Worm (Caenorhabditis elegans): ENCODE measurements around the gene hel-1.
A peak's percentile ranks its signal among the peaks of the same experiment; 100 is the strongest.

Gene hel-1

DNA sequence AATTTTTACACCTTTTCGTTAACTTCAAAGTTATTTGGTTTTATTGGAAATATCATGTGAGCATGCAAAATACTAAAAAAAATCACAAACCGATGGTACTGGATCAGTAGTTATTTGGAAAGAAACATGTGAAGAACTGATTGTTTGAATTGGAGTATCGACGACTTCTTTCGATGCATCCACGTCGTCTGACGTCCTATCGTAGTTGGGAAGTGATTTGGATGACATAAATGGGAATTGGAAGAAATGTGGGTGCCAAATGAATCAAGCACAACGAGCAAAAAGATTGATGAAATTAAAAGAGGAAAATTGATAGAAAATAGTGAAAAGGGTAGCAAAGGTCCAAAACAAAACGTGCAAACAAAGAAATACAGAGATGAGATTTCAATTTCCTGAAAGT is 7.4 kb downstream of the hel-1 start, which contains the start of gene shw-1:
Gene shw-1 (minus strand): TSS at position 228 of the 400 bp plus-strand sequence.
- no peak for TF ChIP-seq skn-1 (tag; optimal IDR thresholded peaks at IDR 0.05)
- TF ChIP-seq elt-1 (tag; optimal IDR thresholded peaks at IDR 0.05): no peak
- TF ChIP-seq snpc-4 (tag; optimal IDR thresholded peaks at IDR 0.05): no peak
- TF ChIP-seq unc-62 (GFP tag; optimal IDR thresholded peaks at IDR 0.05): no peak
- no peak for TF ChIP-seq lin-39 (tag; optimal IDR thresholded peaks at IDR 0.05)
- TF ChIP-seq blmp-1 (tag; optimal IDR thresholded peaks at IDR 0.05; ENCODE audit: insufficient read depth): no peak
- TF ChIP-seq sma-3 (GFP tag; optimal IDR thresholded peaks at IDR 0.05): no peak
- no peak for TF ChIP-seq nhr-11 (tag; optimal IDR thresholded peaks at IDR 0.05)
- no peak for TF ChIP-seq sem-4 (tag; optimal IDR thresholded peaks at IDR 0.05)
- no peak for TF ChIP-seq nhr-77 (tag; optimal IDR thresholded peaks at IDR 0.05)
- TF ChIP-seq unc-39 (tag; optimal IDR thresholded peaks at IDR 0.05): no peak
- no peak for TF ChIP-seq Y55F3AM.14 (GFP tag; optimal IDR thresholded peaks at IDR 0.05)
- TF ChIP-seq R02D3.7 (tag; optimal IDR thresholded peaks at IDR 0.05): no peak
- no peak for TF ChIP-seq ztf-1 (GFP tag; conservative IDR thresholded peaks at IDR 0.05)
- no peak for TF ChIP-seq nhr-25 (tag; optimal IDR thresholded peaks at IDR 0.05)
- no peak for TF ChIP-seq nhr-23 (tag; optimal IDR thresholded peaks at IDR 0.05)

DNA sequence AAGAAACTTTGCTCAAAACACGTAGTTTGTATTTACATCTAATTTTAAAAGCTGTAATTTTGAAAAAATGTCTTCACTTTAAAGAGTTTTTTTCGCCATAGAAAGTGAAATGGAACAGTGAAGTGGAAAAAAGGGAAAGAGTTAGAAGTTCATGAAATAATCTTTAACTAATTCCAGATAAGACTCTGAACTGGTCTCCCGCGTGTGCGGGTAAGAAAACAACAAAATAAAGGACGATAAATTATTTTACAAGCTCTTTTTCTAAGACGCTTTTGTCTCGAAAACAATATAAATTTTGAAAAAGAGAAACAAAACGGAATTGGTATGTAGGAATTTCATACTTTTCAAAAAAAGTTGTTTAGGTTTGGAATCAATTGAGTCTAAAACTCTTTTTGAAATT is 12.0 kb downstream of the hel-1 start:
- no peak for TF ChIP-seq elt-3 (tag; optimal IDR thresholded peaks at IDR 0.05)
- peak; percentile 39 for TF ChIP-seq mab-5 (tag; optimal IDR thresholded peaks at IDR 0.05)
- no peak for TF ChIP-seq ama-1 (optimal IDR thresholded peaks at IDR 0.05)
- TF ChIP-seq fos-1 (tag; optimal IDR thresholded peaks at IDR 0.05): no peak
- TF ChIP-seq ZK546.5 (tag; optimal IDR thresholded peaks at IDR 0.05): no peak
- no peak for TF ChIP-seq dmd-4 (tag; optimal IDR thresholded peaks at IDR 0.05)
- no peak for TF ChIP-seq lin-11 (tag; optimal IDR thresholded peaks at IDR 0.05)
- TF ChIP-seq peb-1 (tag; optimal IDR thresholded peaks at IDR 0.05): no peak
- peak; percentile 60 for TF ChIP-seq unc-55 (GFP tag; optimal IDR thresholded peaks at IDR 0.05)

DNA sequence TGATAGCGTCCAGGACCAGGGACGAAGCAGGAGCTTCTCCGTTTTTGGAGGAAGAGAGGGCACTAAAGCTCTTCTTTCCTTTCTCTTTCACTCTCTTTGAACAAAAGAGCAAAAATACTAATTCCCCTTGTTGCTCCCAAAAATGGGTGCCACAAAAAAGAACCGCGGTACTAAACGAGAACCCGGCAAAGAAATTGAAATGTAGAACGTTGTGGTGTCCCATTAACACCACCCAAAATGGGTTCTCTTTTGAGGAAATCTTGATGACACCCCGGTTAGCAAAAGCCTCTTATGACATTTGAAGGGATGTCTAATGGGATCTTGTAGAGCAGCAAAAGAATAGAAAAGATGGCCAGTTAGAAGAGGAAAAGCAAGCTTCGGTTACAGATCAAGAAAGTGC is 13.9 kb downstream of the hel-1 start:
- TF ChIP-seq unc-55 (GFP tag; optimal IDR thresholded peaks at IDR 0.05): no peak
- no peak for TF ChIP-seq blmp-1 (tag; optimal IDR thresholded peaks at IDR 0.05; ENCODE audit: insufficient read depth)
- no peak for TF ChIP-seq C34F6.9 (tag; optimal IDR thresholded peaks at IDR 0.05)
- TF ChIP-seq sem-4 (tag; optimal IDR thresholded peaks at IDR 0.05): no peak
- no peak for TF ChIP-seq nhr-6 (tag; optimal IDR thresholded peaks at IDR 0.05)
- TF ChIP-seq lin-13 (GFP tag; optimal IDR thresholded peaks at IDR 0.05): no peak
- TF ChIP-seq F13H6.1 (tag; optimal IDR thresholded peaks at IDR 0.05): no peak
- no peak for TF ChIP-seq nhr-237 (tag; optimal IDR thresholded peaks at IDR 0.05)
- no peak for TF ChIP-seq alr-1 (tag; optimal IDR thresholded peaks at IDR 0.05)
- no peak for TF ChIP-seq nhr-12 (tag; optimal IDR thresholded peaks at IDR 0.05)
- no peak for TF ChIP-seq nhr-129 (tag; optimal IDR thresholded peaks at IDR 0.05)
- no peak for TF ChIP-seq nhr-21 (tag; optimal IDR thresholded peaks at IDR 0.05)

DNA sequence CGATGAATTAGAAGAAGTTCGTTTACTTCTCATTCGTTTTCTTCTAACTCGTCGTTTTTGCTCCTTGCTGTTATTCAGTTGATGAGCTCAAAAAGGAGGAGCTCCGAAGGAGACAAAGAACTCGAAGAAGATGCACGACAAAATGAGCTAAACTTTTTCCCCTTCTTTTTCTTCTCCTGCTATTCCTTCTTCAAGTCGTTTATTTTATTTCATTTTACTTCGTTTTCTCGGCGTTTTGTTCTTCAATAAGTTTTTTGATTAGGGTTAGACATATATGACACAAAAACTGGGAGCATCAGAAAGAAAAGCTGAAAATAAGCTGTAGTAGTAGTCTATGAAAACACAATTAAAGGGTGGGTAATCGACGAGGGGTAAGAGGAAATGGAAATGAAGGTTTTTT is 16.7 kb downstream of the hel-1 start:
- TF ChIP-seq unc-55 (GFP tag; optimal IDR thresholded peaks at IDR 0.05) (no peak), nhr-77 (tag; optimal IDR thresholded peaks at IDR 0.05) (no peak), ztf-1 (GFP tag; conservative IDR thresholded peaks at IDR 0.05) (no peak), unc-62 (GFP tag; optimal IDR thresholded peaks at IDR 0.05) (no peak), egl-27 (tag; optimal IDR thresholded peaks at IDR 0.05) (no peak), peb-1 (tag; optimal IDR thresholded peaks at IDR 0.05) (no peak), nhr-6 (tag; optimal IDR thresholded peaks at IDR 0.05) (no peak), sma-9 (GFP tag; optimal IDR thresholded peaks at IDR 0.05) (no peak), sma-9 (tag; optimal IDR thresholded peaks at IDR 0.05) (no peak), nhr-10 (tag; optimal IDR thresholded peaks at IDR 0.05) (no peak), zag-1 (tag; optimal IDR thresholded peaks at IDR 0.05) (no peak)

DNA sequence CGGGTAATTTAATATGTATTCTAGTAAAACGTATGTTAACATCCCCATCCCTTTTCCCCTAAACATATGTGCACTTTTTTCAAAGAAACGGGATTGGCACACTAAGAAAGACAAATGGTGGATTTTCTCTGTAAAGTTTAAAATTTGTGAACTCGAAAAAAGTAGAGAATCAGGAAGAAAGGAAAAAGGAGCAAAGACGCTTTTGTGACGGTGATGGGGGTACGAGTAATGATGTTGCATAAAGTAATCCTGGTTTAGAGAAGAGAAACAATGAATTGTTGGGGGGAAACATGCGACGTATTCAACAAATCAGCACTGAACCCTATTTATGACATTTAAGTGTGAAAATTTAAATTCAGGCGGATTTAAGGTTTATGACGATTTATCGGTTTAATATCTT is 17.2 kb downstream of the hel-1 start:
- no peak for TF ChIP-seq unc-39 (tag; optimal IDR thresholded peaks at IDR 0.05)
- TF ChIP-seq mab-5 (tag; optimal IDR thresholded peaks at IDR 0.05): peak; percentile 29
- TF ChIP-seq sma-9 (GFP tag; optimal IDR thresholded peaks at IDR 0.05): no peak
- TF ChIP-seq sma-9 (tag; optimal IDR thresholded peaks at IDR 0.05): no peak
- peak; percentile 55 for TF ChIP-seq unc-55 (GFP tag; optimal IDR thresholded peaks at IDR 0.05)
